Fruit fly (Drosophila melanogaster) whole organism, embryonic: ENCODE measurements around the gene dbe.
A peak's percentile ranks its signal among the peaks of the same experiment; 100 is the strongest.

Experiments
- Abd-B ChIP-seq: fragments of 200-800 bp; sonication (Bioruptor generic); optimal IDR thresholded peaks from 2 replicates; lab custom pipeline; 2018; ENCODE audit warnings: missing biosample characterization, mild to moderate bottlenecking, missing genetic modification characterization, moderate library complexity
- Bdp1 ChIP-seq: fragments of 200-800 bp; sonication (Bioruptor generic); optimal IDR thresholded peaks from 3 replicates; lab custom pipeline; 2016; ENCODE audit warnings: missing biosample characterization, missing genetic modification characterization
- CG10431 ChIP-seq: fragments of 200-800 bp; sonication (Bioruptor generic); optimal IDR thresholded peaks from 3 replicates; lab custom pipeline; 2018; ENCODE audit warnings: missing biosample characterization, mild to moderate bottlenecking, missing genetic modification characterization
- CG10654 ChIP-seq: fragments of 200-800 bp; sonication (Bioruptor generic); optimal IDR thresholded peaks from 2 replicates; lab custom pipeline; 2016; ENCODE audit warnings: missing biosample characterization, missing genetic modification characterization
- CG12071 ChIP-seq: fragments of 200-800 bp; sonication (Bioruptor generic); optimal IDR thresholded peaks from 3 replicates; lab custom pipeline; 2018; ENCODE audit warnings: missing biosample characterization, mild to moderate bottlenecking, missing genetic modification characterization
- CG12155 ChIP-seq: fragments of 200-800 bp; sonication (Bioruptor generic); optimal IDR thresholded peaks from 3 replicates; lab custom pipeline; 2016; ENCODE audit warnings: missing biosample characterization, missing genetic modification characterization
- CG12236 ChIP-seq: fragments of 200-800 bp; sonication (Bioruptor generic); optimal IDR thresholded peaks from 2 replicates; lab custom pipeline; 2016; ENCODE audit warnings: missing biosample characterization, missing genetic modification characterization
- CG1233 ChIP-seq: fragments of 200-800 bp; sonication (Bioruptor generic); optimal IDR thresholded peaks from 4 replicates; lab custom pipeline; 2018; ENCODE audit warnings: missing biosample characterization, mild to moderate bottlenecking, missing genetic modification characterization
- CG15696 ChIP-seq: fragments of 200-800 bp; sonication (Bioruptor generic); optimal IDR thresholded peaks from 2 replicates; lab custom pipeline; 2019; ENCODE audit warnings: missing biosample characterization, mild to moderate bottlenecking, missing genetic modification characterization, moderate library complexity
- CG1832 ChIP-seq: fragments of 200-800 bp; sonication (Bioruptor generic); optimal IDR thresholded peaks from 2 replicates; lab custom pipeline; 2017; ENCODE audit warnings: missing biosample characterization, mild to moderate bottlenecking, missing genetic modification characterization, inconsistent platforms
- CG18619 ChIP-seq: fragments of 200-800 bp; sonication (Bioruptor generic); optimal IDR thresholded peaks from 3 replicates; lab custom pipeline; 2017; ENCODE audit warnings: missing biosample characterization, mild to moderate bottlenecking, missing genetic modification characterization
- CG32772 ChIP-seq: fragments of 200-800 bp; sonication (Bioruptor generic); IDR thresholded peaks from 2 replicates; pipeline ENCODE4 v1.3.6; 2022; ENCODE audit warnings: missing biosample characterization, missing genetic modification characterization
- CG34376 ChIP-seq: fragments of 200-800 bp; sonication (Bioruptor generic); optimal IDR thresholded peaks from 2 replicates; lab custom pipeline; 2018; ENCODE audit warnings: missing biosample characterization, mild to moderate bottlenecking, missing genetic modification characterization
- CG4404 ChIP-seq: fragments of 200-800 bp; sonication (Bioruptor generic); IDR thresholded peaks from 2 replicates; pipeline ENCODE4 v1.3.6; 2022; ENCODE audit warnings: missing biosample characterization, missing genetic modification characterization
- CG6683 ChIP-seq: fragments of 200-800 bp; sonication (Bioruptor generic); optimal IDR thresholded peaks from 2 replicates; lab custom pipeline; 2017; ENCODE audit warnings: missing biosample characterization, mild to moderate bottlenecking, missing genetic modification characterization, missing genetic modification reagents
- CG6689 ChIP-seq: fragments of 200-800 bp; sonication (Bioruptor generic); IDR thresholded peaks from 2 replicates; pipeline ENCODE4 v1.3.6; 2022; ENCODE audit warnings: missing biosample characterization, missing genetic modification characterization
- CG7987 ChIP-seq: fragments of 200-800 bp; sonication (Bioruptor generic); optimal IDR thresholded peaks from 2 replicates; lab custom pipeline; 2018; ENCODE audit warnings: missing biosample characterization, mild to moderate bottlenecking, missing genetic modification characterization, moderate library complexity
- CG9437 ChIP-seq: fragments of 200-800 bp; sonication (Bioruptor generic); optimal IDR thresholded peaks from 2 replicates; lab custom pipeline; 2018; ENCODE audit warnings: missing biosample characterization, mild to moderate bottlenecking, missing genetic modification characterization
- CTCF ChIP-seq: fragments of 200-800 bp; sonication (Bioruptor generic); optimal IDR thresholded peaks from 2 replicates; lab custom pipeline; 2017; ENCODE audit warnings: missing biosample characterization, mild to moderate bottlenecking, missing genetic modification characterization, moderate library complexity
- Deaf1 ChIP-seq: fragments of 200-800 bp; optimal IDR thresholded peaks from 3 replicates; lab custom pipeline; 2019; ENCODE audit warnings: missing biosample characterization, mild to moderate bottlenecking, missing genetic modification characterization, moderate library complexity
- Dip3 ChIP-seq: fragments of 200-800 bp; sonication (Bioruptor generic); optimal IDR thresholded peaks from 3 replicates; lab custom pipeline; 2016; ENCODE audit warnings: missing biosample characterization, missing genetic modification characterization
- E2f1 ChIP-seq: fragments of 200-800 bp; sonication (Bioruptor generic); IDR thresholded peaks from 2 replicates; pipeline ENCODE4 v1.3.6; 2022; ENCODE audit warnings: missing biosample characterization, missing genetic modification characterization
- Fer1 ChIP-seq: fragments of 200-800 bp; sonication (Bioruptor generic); optimal IDR thresholded peaks from 2 replicates; lab custom pipeline; 2017; ENCODE audit warnings: missing biosample characterization, mild to moderate bottlenecking, missing genetic modification characterization
- Fer2 ChIP-seq: fragments of 200-800 bp; sonication (Bioruptor generic); optimal IDR thresholded peaks from 2 replicates; lab custom pipeline; 2018; ENCODE audit warnings: missing biosample characterization, mild to moderate bottlenecking, missing genetic modification characterization, moderate library complexity
- Fer3 ChIP-seq: fragments of 200-800 bp; sonication (Bioruptor generic); optimal IDR thresholded peaks from 2 replicates; lab custom pipeline; 2018; ENCODE audit warnings: missing biosample characterization, mild to moderate bottlenecking, missing genetic modification characterization, moderate library complexity
- Gug ChIP-seq: fragments of 200-800 bp; sonication (Bioruptor generic); IDR thresholded peaks from 4 replicates; pipeline ENCODE4 v1.3.6; 2022; ENCODE audit warnings: missing biosample characterization, missing genetic modification characterization
- HLH3B ChIP-seq: fragments of 200-800 bp; sonication (Bioruptor generic); IDR thresholded peaks from 2 replicates; pipeline ENCODE4 v1.3.6; 2022; ENCODE audit warnings: missing biosample characterization, missing genetic modification characterization
- HmgZ ChIP-seq: fragments of 200-800 bp; sonication (Bioruptor generic); optimal IDR thresholded peaks from 2 replicates; lab custom pipeline; 2018; ENCODE audit warnings: missing biosample characterization, mild to moderate bottlenecking, missing genetic modification characterization
- Hsf ChIP-seq: fragments of 200-800 bp; sonication (Bioruptor generic); optimal IDR thresholded peaks from 3 replicates; lab custom pipeline; 2016; ENCODE audit warnings: missing biosample characterization, missing genetic modification characterization
- Rx ChIP-seq: fragments of 200-800 bp; sonication (Bioruptor generic); IDR thresholded peaks from 2 replicates; pipeline ENCODE4 v1.3.6; 2022; ENCODE audit warnings: missing biosample characterization, missing genetic modification characterization
- Sin3A ChIP-seq: fragments of >200 bp; optimal IDR thresholded peaks from 2 replicates; lab custom pipeline; 2018
- Vsx1 ChIP-seq: fragments of 200-800 bp; sonication (Bioruptor generic); optimal IDR thresholded peaks from 2 replicates; lab custom pipeline; 2017; ENCODE audit warnings: missing biosample characterization, mild to moderate bottlenecking, missing genetic modification characterization, missing genetic modification reagents
- abd-A ChIP-seq: fragments of 200-800 bp; sonication (Bioruptor generic); optimal IDR thresholded peaks from 3 replicates; lab custom pipeline; 2019; ENCODE audit warnings: missing biosample characterization, mild to moderate bottlenecking, missing genetic modification characterization, moderate library complexity
- bsh ChIP-seq, 2 experiments: fragments of 200-800 bp; sonication (Bioruptor generic); optimal IDR thresholded peaks; 2 replicates each; lab custom pipeline; 2017 to 2018; ENCODE audit warnings: mild to moderate bottlenecking in 2 of 2, missing biosample characterization in 2 of 2, missing genetic modification characterization in 2 of 2, moderate library complexity in 1 of 2
- crc ChIP-seq: fragments of 200-800 bp; sonication (Bioruptor generic); optimal IDR thresholded peaks from 2 replicates; lab custom pipeline; 2016; ENCODE audit warnings: missing biosample characterization, missing genetic modification characterization
- croc ChIP-seq: fragments of 200-800 bp; sonication (Bioruptor generic); conservative IDR thresholded peaks from 3 replicates; pipeline ENCODE4 v1.3.6; 2022; ENCODE audit warnings: missing biosample characterization, missing genetic modification characterization
- disco-r ChIP-seq: fragments of 200-800 bp; sonication (Bioruptor generic); optimal IDR thresholded peaks from 2 replicates; lab custom pipeline; 2016; ENCODE audit warnings: missing biosample characterization, missing genetic modification characterization
- emc ChIP-seq: fragments of 200-800 bp; sonication (Bioruptor generic); optimal IDR thresholded peaks from 2 replicates; lab custom pipeline; 2016; ENCODE audit warnings: missing biosample characterization, missing genetic modification characterization
- lov ChIP-seq, 2 experiments: fragments of 200-800 bp in 1 of 2; fragments of >200 bp in 1 of 2; sonication (Bioruptor generic) in 1 of 2; IDR thresholded peaks in 1 of 2; optimal IDR thresholded peaks in 1 of 2; 2 replicates in 1 of 2; 3 replicates in 1 of 2; pipeline versions ENCODE4 v1.3.6 to Lab custom; 2017 to 2022; ENCODE audit warnings: missing biosample characterization in 1 of 2, missing genetic modification characterization in 1 of 2
- nmo ChIP-seq: fragments of 200-800 bp; sonication (Bioruptor generic); optimal IDR thresholded peaks from 2 replicates; lab custom pipeline; 2018; ENCODE audit warnings: missing biosample characterization, mild to moderate bottlenecking, missing genetic modification characterization, moderate library complexity
- nom ChIP-seq: fragments of 200-800 bp; sonication (Bioruptor generic); optimal IDR thresholded peaks from 2 replicates; lab custom pipeline; 2017; ENCODE audit warnings: missing biosample characterization, missing genetic modification characterization, mild to moderate bottlenecking, moderate library complexity, missing genetic modification reagents
- pho ChIP-seq: fragments of 200-800 bp; sonication (Bioruptor generic); optimal IDR thresholded peaks from 2 replicates; lab custom pipeline; 2016; ENCODE audit warnings: missing biosample characterization, missing genetic modification characterization
- pita ChIP-seq: fragments of 200-800 bp; sonication (Bioruptor generic); optimal IDR thresholded peaks from 2 replicates; lab custom pipeline; 2017; ENCODE audit warnings: missing biosample characterization, mild to moderate bottlenecking, missing genetic modification characterization
- psq ChIP-seq: fragments of 200-800 bp; sonication (Bioruptor generic); optimal IDR thresholded peaks from 2 replicates; lab custom pipeline; 2017; ENCODE audit warnings: missing biosample characterization, missing genetic modification characterization
- pum ChIP-seq: fragments of 200-800 bp; sonication (Bioruptor generic); optimal IDR thresholded peaks from 2 replicates; lab custom pipeline; 2016; ENCODE audit warnings: missing biosample characterization, missing genetic modification characterization
- ranshi ChIP-seq: fragments of 200-800 bp; sonication (Bioruptor generic); IDR thresholded peaks from 2 replicates; pipeline ENCODE4 v1.3.6; 2022; ENCODE audit warnings: missing biosample characterization, missing genetic modification characterization
- rib ChIP-seq: fragments of 200-800 bp; sonication (Bioruptor generic); IDR thresholded peaks from 2 replicates; pipeline ENCODE4 v1.3.6; 2022; ENCODE audit warnings: missing biosample characterization, missing genetic modification characterization
- so ChIP-seq: fragments of 200-800 bp; sonication (Bioruptor generic); IDR thresholded peaks from 3 replicates; pipeline ENCODE4 v1.3.6; 2022; ENCODE audit warnings: missing biosample characterization, missing genetic modification characterization
- unc-4 ChIP-seq: fragments of 200-800 bp; sonication (Bioruptor generic); IDR thresholded peaks from 2 replicates; pipeline ENCODE4 v1.3.6; 2022; ENCODE audit warnings: missing biosample characterization, missing genetic modification characterization; ENCODE audit not compliant: partially characterized antibody
- unpg ChIP-seq: fragments of 200-800 bp; sonication (Bioruptor generic); optimal IDR thresholded peaks from 3 replicates; lab custom pipeline; 2018; ENCODE audit warnings: missing biosample characterization, mild to moderate bottlenecking, missing genetic modification characterization, moderate library complexity

The dbe gene

DNA sequence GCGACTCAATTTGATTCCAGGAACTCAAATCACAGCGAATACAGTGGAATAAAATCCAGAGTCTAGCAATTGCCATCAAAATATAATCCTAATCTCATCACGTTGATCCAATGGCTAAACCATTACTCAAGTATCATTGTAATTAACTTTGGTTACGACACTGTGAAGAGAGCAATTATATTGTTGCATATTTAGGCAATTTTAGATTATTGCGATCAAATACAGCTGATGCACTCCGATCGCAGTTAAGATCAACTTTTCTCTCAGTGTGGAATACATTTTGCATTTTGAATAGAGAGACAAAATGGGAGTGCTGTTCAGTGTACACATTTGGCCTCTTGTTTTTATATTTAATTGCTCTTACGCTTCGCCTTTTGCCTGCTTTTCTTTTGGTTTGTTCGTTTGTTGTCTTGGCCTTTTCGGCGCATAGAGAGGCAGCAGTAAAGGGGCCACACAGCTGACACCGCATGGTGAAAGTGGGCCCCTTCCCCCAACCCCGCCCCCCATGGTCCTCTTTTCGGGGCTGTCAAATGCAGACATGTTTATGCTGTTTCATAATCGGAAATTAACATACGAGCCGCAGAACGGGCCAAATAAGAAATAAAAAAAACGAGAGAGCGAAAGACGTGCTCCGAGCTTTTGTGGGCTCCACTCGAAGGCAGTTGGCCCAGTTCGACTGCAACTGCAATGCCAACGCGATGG lies 23.3 kb downstream of the dbe start (continued):
- TF ChIP-seq disco-r, result no peak
- no peak for TF ChIP-seq pita
- peak; percentile 67 for TF ChIP-seq CG6689 (GFP tag; lab: Robert Waterston, UW)
- no peak for TF ChIP-seq lov (optimal IDR thresholded peaks at IDR 0.05; lab: Kevin White, UChicago)
- TF ChIP-seq lov (GFP tag; IDR thresholded peaks at IDR 0.05; lab: Robert Waterston, UW), result no peak
- no peak for TF ChIP-seq Fer2
- peak in 1 of 2 experiments; percentile 73 for TF ChIP-seq bsh (GFP tag; optimal IDR thresholded peaks at IDR 0.05; lab: Kevin White, UChicago)
- TF ChIP-seq pum (GFP tag; lab: Kevin White, UChicago), result peak; percentile 59
- no peak for TF ChIP-seq CG34376
- peak; percentile 14 for TF ChIP-seq pho (GFP tag; lab: Kevin White, UChicago)
- TF ChIP-seq CG6683 (GFP tag; lab: Kevin White, UChicago), result no peak
- no peak; the same call in 2 of the 3 replicates for TF ChIP-seq so (GFP tag; lab: Robert Waterston, UW)
- no peak for TF ChIP-seq CG1233
- TF ChIP-seq Fer1 (GFP tag; lab: Kevin White, UChicago), result peak; percentile 22
- peak; percentile 50 for TF ChIP-seq Abd-B (GFP tag; lab: Kevin White, UChicago)
- no peak for TF ChIP-seq ranshi (GFP tag; lab: Robert Waterston, UW)
- no peak for TF ChIP-seq CG1832 (GFP tag; lab: Kevin White, UChicago)
- TF ChIP-seq Fer3 (tag; lab: Kevin White, UChicago), result peak; percentile 46
- no peak for TF ChIP-seq Sin3A
- no peak for TF ChIP-seq psq (GFP tag; lab: Kevin White, UChicago)
- TF ChIP-seq crc (GFP tag; lab: Kevin White, UChicago), result peak; percentile 27
- TF ChIP-seq unpg (GFP tag; lab: Kevin White, UChicago), result peak; percentile 71
- TF ChIP-seq CG7987 (GFP tag; lab: Kevin White, UChicago), result no peak
- no peak for TF ChIP-seq HmgZ (tag; lab: Kevin White, UChicago)
- peak; percentile 20 for TF ChIP-seq CG10654 (GFP tag; lab: Kevin White, UChicago)
- TF ChIP-seq CG9437 (GFP tag; lab: Kevin White, UChicago), result peak; percentile 52
- TF ChIP-seq Gug (GFP tag; lab: Robert Waterston, UW), result peak; percentile 31; the same call in 2 of the 4 replicates
- no peak for TF ChIP-seq unc-4 (GFP tag; lab: Robert Waterston, UW)
- no peak for TF ChIP-seq nom (GFP tag; lab: Kevin White, UChicago)
- peak; percentile 77 for TF ChIP-seq nmo (GFP tag; lab: Kevin White, UChicago)
- TF ChIP-seq rib (GFP tag; lab: Robert Waterston, UW), result no peak
- TF ChIP-seq emc (GFP tag; lab: Kevin White, UChicago), result no peak
- TF ChIP-seq CG32772 (GFP tag; lab: Robert Waterston, UW), result peak; percentile 19; the same call in 1 of the 2 replicates
- TF ChIP-seq CTCF (GFP tag; lab: Kevin White, UChicago), result no peak
- peak; percentile 15 for TF ChIP-seq Vsx1 (GFP tag; lab: Kevin White, UChicago)
- peak; percentile 9; the same call in 1 of the 2 replicates for TF ChIP-seq HLH3B (GFP tag; lab: Robert Waterston, UW)
- peak; percentile 27 for TF ChIP-seq Deaf1 (tag; lab: Kevin White, UChicago)
- no peak for TF ChIP-seq CG4404
- 0 out of 2 replicates have a peak, but pooled peaks have one; percentile 24 for TF ChIP-seq Rx
- TF ChIP-seq CG18619 (GFP tag; lab: Kevin White, UChicago), result peak; percentile 50
- peak; percentile 17 for TF ChIP-seq Dip3 (GFP tag; lab: Kevin White, UChicago)
- TF ChIP-seq CG12071 (GFP tag; lab: Kevin White, UChicago), result peak; percentile 74
- peak; percentile 0 for TF ChIP-seq abd-A (tag; lab: Kevin White, UChicago)
- TF ChIP-seq CG12155 (GFP tag; lab: Kevin White, UChicago), result peak; percentile 3
- TF ChIP-seq CG12236 (GFP tag; lab: Kevin White, UChicago), result peak; percentile 28
- TF ChIP-seq Bdp1 (GFP tag; lab: Kevin White, UChicago), result no peak
- TF ChIP-seq Hsf (GFP tag; lab: Kevin White, UChicago), result peak; percentile 73
- TF ChIP-seq CG15696 (tag; lab: Kevin White, UChicago), result no peak
- no peak for TF ChIP-seq CG10431 (GFP tag; lab: Kevin White, UChicago)
- TF ChIP-seq E2f1 (GFP tag; lab: Robert Waterston, UW), result 0 out of 2 replicates have a peak, but pooled peaks have one; percentile 23
- TF ChIP-seq croc (GFP tag; lab: Robert Waterston, UW), result peak; percentile 38; the same call in 2 of the 3 replicates
